Worm (Caenorhabditis elegans) whole organism, L2 larva: ENCODE measurements around the gene Y43C5A.3.
"Not testable (repeated sequence)": the region's sequence is repeated elsewhere in the genome, so short reads cannot be mapped to it uniquely, and the experiment has no call there.

Experiments used
- ama-1 ChIP-seq: fragments of 150-350 bp; optimal IDR thresholded peaks from 2 replicates; lab custom pipeline; 2018; ENCODE audit warnings: inconsistent platforms
- elt-3 ChIP-seq: sonication (generic microtip); optimal IDR thresholded peaks from 2 replicates; lab custom pipeline; 2017; ENCODE audit warnings: missing biosample characterization, missing genetic modification characterization
- nhr-10 ChIP-seq: sonication (generic microtip); optimal IDR thresholded peaks from 2 replicates; lab custom pipeline; 2017; ENCODE audit warnings: missing biosample characterization, missing genetic modification characterization
- nhr-11 ChIP-seq: fragments of 150-350 bp; optimal IDR thresholded peaks from 2 replicates; lab custom pipeline; 2014; ENCODE audit warnings: missing biosample characterization, missing genetic modification characterization
- nhr-129 ChIP-seq: fragments of 150-350 bp; optimal IDR thresholded peaks from 2 replicates; lab custom pipeline; 2014; ENCODE audit warnings: missing biosample characterization, missing genetic modification characterization
- nhr-6 ChIP-seq: fragments of 150-350 bp; optimal IDR thresholded peaks from 2 replicates; lab custom pipeline; 2014; ENCODE audit warnings: missing biosample characterization, missing genetic modification characterization
- nhr-77 ChIP-seq: fragments of 150-350 bp; optimal IDR thresholded peaks from 2 replicates; lab custom pipeline; 2014; ENCODE audit warnings: missing biosample characterization, missing genetic modification characterization
- unc-39 ChIP-seq: fragments of 150-350 bp; optimal IDR thresholded peaks from 2 replicates; lab custom pipeline; 2014; ENCODE audit warnings: missing biosample characterization, missing genetic modification characterization

ce11 chrIV:10322650-10323049 is 48.8 kb downstream of the Y43C5A.3 start, which contains the start of gene R09E10.1:
- not testable (repeated sequence) for TF ChIP-seq nhr-129 (tag; lab: Kevin White, UChicago); nhr-77 (tag; lab: Kevin White, UChicago); ama-1 (lab: Kevin White, UChicago); nhr-6 (tag; lab: Kevin White, UChicago); nhr-11 (tag; lab: Kevin White, UChicago); unc-39; nhr-10; elt-3 (tag; lab: Kevin White, UChicago)
